Worm (Caenorhabditis elegans) whole organism, L4 larva: Measurements from ENCODE around the gene glrx-5.

ENCODE experiments used
- ZK546.5 ChIP-seq, 2 experiments: sonication (generic microtip); optimal IDR thresholded peaks; 2 replicates each; lab custom pipeline; 2017; ENCODE audit warnings: missing biosample characterization in 2 of 2, missing genetic modification characterization in 2 of 2
- aha-1 ChIP-seq: fragments of 150-350 bp; peaks from one replicate; lab custom pipeline; 2014; ENCODE audit warnings: missing biosample characterization, missing genetic modification characterization
- daf-16 ChIP-seq, 3 experiments: sonication (generic microtip); optimal IDR thresholded peaks; 2 replicates each; lab custom pipeline; 2016 to 2017; ENCODE audit warnings: missing genetic modification characterization in 3 of 3, missing genetic modification reagents in 3 of 3, mild to moderate bottlenecking in 2 of 3, missing compliant biosample characterization in 2 of 3, missing biosample characterization in 1 of 3, moderate library complexity in 1 of 3
- nhr-237 ChIP-seq: sonication (generic microtip); optimal IDR thresholded peaks from 2 replicates; lab custom pipeline; 2017; ENCODE audit warnings: missing biosample characterization, missing genetic modification characterization
- nhr-76 ChIP-seq: fragments of 150-350 bp; optimal IDR thresholded peaks from 2 replicates; lab custom pipeline; 2014; ENCODE audit warnings: missing biosample characterization, missing genetic modification characterization

DNA sequence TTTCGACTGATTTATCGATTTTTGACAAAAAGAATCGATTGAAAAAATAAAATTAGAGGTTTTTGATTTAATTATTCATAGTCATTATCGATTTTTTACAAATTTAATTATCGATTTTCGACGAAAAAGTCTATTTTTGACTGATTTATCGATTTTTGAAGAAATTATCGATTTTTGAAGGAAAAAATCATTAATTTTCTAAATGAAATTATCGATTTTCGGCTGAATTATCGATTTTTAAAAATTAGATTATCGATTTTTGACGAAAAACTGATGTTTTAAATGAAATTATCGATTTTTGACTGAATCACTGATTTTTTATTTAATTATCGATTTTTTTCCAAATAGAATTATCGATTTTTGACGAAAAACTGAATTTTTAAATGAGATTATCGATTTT is 37.4 kb upstream of the glrx-5 start:
- no peak for TF ChIP-seq nhr-237 (tag; lab: Kevin White, UChicago)
- no peak for TF ChIP-seq daf-16 (GFP tag; optimal IDR thresholded peaks at IDR 0.05; lab: Kevin White, UChicago)
- no peak for TF ChIP-seq daf-16 (tag; optimal IDR thresholded peaks at IDR 0.05; lab: Kevin White, UChicago)
- TF ChIP-seq aha-1 (tag; lab: Kevin White, UChicago): no peak
- no peak for TF ChIP-seq nhr-76 (tag; lab: Kevin White, UChicago)
- no peak for TF ChIP-seq ZK546.5 (tag; optimal IDR thresholded peaks at IDR 0.05; lab: Kevin White, UChicago)
